Worm (Caenorhabditis elegans): Measurements from ENCODE around the gene C31H1.1.

ce11 chrIV:5805477-5805876, 8.2 kb downstream of the C31H1.1 start:
- TF ChIP-seq unc-62 (GFP tag; optimal IDR thresholded peaks at IDR 0.05) (no peak), fos-1 (tag; optimal IDR thresholded peaks at IDR 0.05) (peak; percentile 65), nhr-77 (tag; optimal IDR thresholded peaks at IDR 0.05) (no peak), xbp-1 (tag; optimal IDR thresholded peaks at IDR 0.05) (peak; percentile 62), elt-2 (tag; optimal IDR thresholded peaks at IDR 0.05) (no peak), nhr-20 (tag; optimal IDR thresholded peaks at IDR 0.05) (peak; percentile 31), fkh-8 (tag; optimal IDR thresholded peaks at IDR 0.05) (peak; percentile 89), dpl-1 (GFP tag; optimal IDR thresholded peaks at IDR 0.05) (peak in 2 of 3 experiments; percentile 13 to 21), mep-1 (tag; optimal IDR thresholded peaks at IDR 0.05) (peak; percentile 68), egl-13 (tag; optimal IDR thresholded peaks at IDR 0.05) (peak; percentile 31), jun-1 (tag; optimal IDR thresholded peaks at IDR 0.05) (peak; percentile 55), Y116A8C.19 (tag; optimal IDR thresholded peaks at IDR 0.05; ENCODE audit: borderline replicate concordance) (no peak), lsy-2 (tag; optimal IDR thresholded peaks at IDR 0.05) (peak; percentile 88 to 97), snpc-4 (tag; optimal IDR thresholded peaks at IDR 0.05) (no peak)

All from whole organism, L1 larva.